Fruit fly (Drosophila melanogaster): Measurements from ENCODE around the gene CG6026.

The CG6026 gene

DNA sequence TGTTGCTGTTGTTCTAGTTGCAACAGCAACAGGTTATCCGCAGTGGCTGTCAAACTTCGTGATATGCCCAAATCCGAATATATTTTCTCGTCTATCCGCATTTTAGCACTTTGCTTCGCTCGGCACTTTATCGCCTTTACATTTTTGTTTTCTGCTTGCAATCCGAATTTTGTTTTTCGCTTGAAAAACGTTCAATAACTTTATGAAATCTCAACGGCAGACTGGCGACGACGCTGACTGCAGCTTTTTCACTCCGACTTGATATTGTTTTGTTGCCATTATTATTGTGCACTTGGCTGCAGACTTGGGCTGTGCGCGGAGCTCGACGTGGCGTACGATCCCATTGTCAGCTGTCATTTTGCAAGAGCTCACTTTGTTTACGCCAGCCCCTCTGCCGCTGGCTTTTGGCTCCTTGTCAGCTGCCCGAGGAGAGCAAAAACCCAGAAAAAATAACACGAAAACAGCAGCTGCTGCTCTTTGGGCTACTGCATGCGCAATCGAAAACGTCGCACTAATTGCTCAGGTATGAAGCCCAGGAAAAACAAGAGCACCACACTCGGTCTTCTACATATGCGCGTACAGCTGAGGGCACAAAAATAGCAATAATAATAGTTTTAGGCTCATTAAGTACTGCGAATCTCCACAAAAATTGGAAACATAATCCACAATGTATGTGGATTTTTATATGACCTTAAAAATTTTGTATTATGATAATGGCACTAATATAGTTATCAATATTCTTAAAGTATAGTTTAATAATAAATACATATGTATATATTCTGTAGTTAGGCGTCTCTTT, 47.0 kb upstream of the CG6026 start (continued):
- TF ChIP-seq CG14441 (GFP tag; IDR thresholded peaks at IDR 0.05) (0 out of 2 replicates have a peak, but pooled peaks have one; percentile 5), Taf1 (GFP tag; IDR thresholded peaks at IDR 0.05) (no peak), CG1529 (GFP tag; optimal IDR thresholded peaks at IDR 0.05) (no peak), CG6654 (GFP tag; optimal IDR thresholded peaks at IDR 0.05) (peak; percentile 28), rib (GFP tag; IDR thresholded peaks at IDR 0.05) (no peak), CG9932 (GFP tag; IDR thresholded peaks at IDR 0.05) (no peak), CG7839 (tag; optimal IDR thresholded peaks at IDR 0.05) (peak; percentile 22), Med (GFP tag) (peak; percentile 9), lmd (GFP tag; IDR thresholded peaks at IDR 0.05) (no peak), unpg (GFP tag; optimal IDR thresholded peaks at IDR 0.05) (peak; percentile 8), CG18262 (tag; optimal IDR thresholded peaks at IDR 0.05) (peak; percentile 16), CG13424 (tag; optimal IDR thresholded peaks at IDR 0.05) (no peak), Chrac-16 (GFP tag; optimal IDR thresholded peaks at IDR 0.05) (no peak)

dm6 chr3R:18987428-18988416, 45.6 kb upstream of the CG6026 start:
- TF ChIP-seq stc (GFP tag; IDR thresholded peaks at IDR 0.05): peak; percentile 45; the same call in 1 of the 2 replicates
- TF ChIP-seq CG12391 (tag; optimal IDR thresholded peaks at IDR 0.05): peak; percentile 23
- TF ChIP-seq jumu (GFP tag; optimal IDR thresholded peaks at IDR 0.05): peak; percentile 20
- no peak for TF ChIP-seq H15 (GFP tag; IDR thresholded peaks at IDR 0.05)
- 0 out of 4 replicates have a peak, but pooled peaks have one; percentile 59 for TF ChIP-seq chinmo (GFP tag; IDR thresholded peaks at IDR 0.05; ENCODE audit: partially characterized antibody)
- TF ChIP-seq CG2199 (GFP tag; IDR thresholded peaks at IDR 0.05): peak; percentile 92
- peak; percentile 36 for TF ChIP-seq CG18262 (tag; optimal IDR thresholded peaks at IDR 0.05)
- no peak for TF ChIP-seq fd3F (GFP tag; optimal IDR thresholded peaks at IDR 0.05)
- TF ChIP-seq CG17359 (tag; optimal IDR thresholded peaks at IDR 0.05): peak; percentile 41
- no peak for TF ChIP-seq CG4282 (GFP tag; optimal IDR thresholded peaks at IDR 0.05)
- TF ChIP-seq nau (GFP tag; optimal IDR thresholded peaks at IDR 0.05): peak; percentile 20
- TF ChIP-seq CG34422 (GFP tag; IDR thresholded peaks at IDR 0.05): 0 out of 3 replicates have a peak, but pooled peaks have one; percentile 20
- TF ChIP-seq NC2β (GFP tag; optimal IDR thresholded peaks at IDR 0.05): peak; percentile 25
- TF ChIP-seq gsb-n (tag; optimal IDR thresholded peaks at IDR 0.05): no peak
- peak; percentile 32 for TF ChIP-seq CG15269 (tag; optimal IDR thresholded peaks at IDR 0.05)
- peak; percentile 36 for TF ChIP-seq Meics (GFP tag; optimal IDR thresholded peaks at IDR 0.05)
- TF ChIP-seq az2 (GFP tag; optimal IDR thresholded peaks at IDR 0.05): peak; percentile 14
- peak; percentile 2 for TF ChIP-seq ewg (GFP tag; optimal IDR thresholded peaks at IDR 0.05)
- no peak for TF ChIP-seq CG12299 (tag; optimal IDR thresholded peaks at IDR 0.05)
- peak; percentile 16 for TF ChIP-seq odd (GFP tag; optimal IDR thresholded peaks at IDR 0.05)
- peak; percentile 27; the same call in 1 of the 2 replicates for TF ChIP-seq vvl (GFP tag; IDR thresholded peaks at IDR 0.05)
- TF ChIP-seq CG10543 (GFP tag; optimal IDR thresholded peaks at IDR 0.05): peak; percentile 72
- TF ChIP-seq wor (GFP tag; IDR thresholded peaks at IDR 0.05): no peak
- TF ChIP-seq Asciz (GFP tag; optimal IDR thresholded peaks at IDR 0.05): peak; percentile 3
- peak; percentile 49 for TF ChIP-seq pb (GFP tag; optimal IDR thresholded peaks at IDR 0.05)
- TF ChIP-seq CG32772 (GFP tag; IDR thresholded peaks at IDR 0.05): peak; percentile 28; the same call in 1 of the 2 replicates
- 0 out of 2 replicates have a peak, but pooled peaks have one; percentile 21 for TF ChIP-seq CG14441 (GFP tag; IDR thresholded peaks at IDR 0.05)
- peak; percentile 21 for TF ChIP-seq CG12071 (GFP tag; optimal IDR thresholded peaks at IDR 0.05)
- peak; percentile 5 for TF ChIP-seq CG1603 (tag; optimal IDR thresholded peaks at IDR 0.05)
- no peak for TF ChIP-seq CG30431 (GFP tag; optimal IDR thresholded peaks at IDR 0.05)
- TF ChIP-seq CG9727 (GFP tag; optimal IDR thresholded peaks at IDR 0.05): peak; percentile 5
- TF ChIP-seq Sox102F (GFP tag; optimal IDR thresholded peaks at IDR 0.05): peak; percentile 39
- TF ChIP-seq al (GFP tag; IDR thresholded peaks at IDR 0.05): no peak
- TF ChIP-seq Hr51 (GFP tag; optimal IDR thresholded peaks at IDR 0.05): peak in 1 of 2 experiments; percentile 6
